Fruit fly (Drosophila melanogaster): Measurements from ENCODE around the gene CG31266.

- TF ChIP-seq Lpt (GFP tag; optimal IDR thresholded peaks at IDR 0.05) = no peak
- no peak for TF ChIP-seq CG32006 (GFP tag; optimal IDR thresholded peaks at IDR 0.05)
- TF ChIP-seq CG6808 (GFP tag; optimal IDR thresholded peaks at IDR 0.05) = no peak
- TF ChIP-seq CG34406 (GFP tag; optimal IDR thresholded peaks at IDR 0.05) = no peak
- TF ChIP-seq Blimp-1 (GFP tag; optimal IDR thresholded peaks at IDR 0.05) = no peak
- no peak for TF ChIP-seq CG10631 (GFP tag; optimal IDR thresholded peaks at IDR 0.05)
Observed at dm6 chr3R:17116231-17116630, 16.2 kb upstream of the CG31266 start.
